Fruit fly (Drosophila melanogaster): ENCODE data around the gene CG11294.

The CG11294 gene

dm6 chrX:8730306-8730705 is 36.9 kb upstream of the CG11294 start:
- TF ChIP-seq dac (GFP tag; optimal IDR thresholded peaks at IDR 0.05) = no peak
- peak; percentile 44 for TF ChIP-seq CG9139 (GFP tag; optimal IDR thresholded peaks at IDR 0.05)
- peak; percentile 1 for TF ChIP-seq Blimp-1 (GFP tag; optimal IDR thresholded peaks at IDR 0.05)
- TF ChIP-seq ss (GFP tag; optimal IDR thresholded peaks at IDR 0.05) = peak; percentile 42 to 57
- TF ChIP-seq svp (GFP tag) = peak; percentile 52
- TF ChIP-seq CG10669 (GFP tag; optimal IDR thresholded peaks at IDR 0.05) = peak; percentile 55
- no peak for TF ChIP-seq fkh (GFP tag; optimal IDR thresholded peaks at IDR 0.05)
- TF ChIP-seq Eip75B (GFP tag; optimal IDR thresholded peaks at IDR 0.05) = peak; percentile 55
- no peak for TF ChIP-seq Eip93F (GFP tag; optimal IDR thresholded peaks at IDR 0.05)
- TF ChIP-seq pdm3 (GFP tag; optimal IDR thresholded peaks at IDR 0.05) = peak; percentile 27
- peak; percentile 2 for TF ChIP-seq Lpt (GFP tag; optimal IDR thresholded peaks at IDR 0.05)
- peak; percentile 44 for TF ChIP-seq CG6792 (GFP tag; optimal IDR thresholded peaks at IDR 0.05)
- no peak for TF ChIP-seq CG4318 (GFP tag; optimal IDR thresholded peaks at IDR 0.05)
- TF ChIP-seq eg (GFP tag; IDR thresholded peaks at IDR 0.05) = no peak
- peak; percentile 55 for TF ChIP-seq Sox14 (GFP tag; optimal IDR thresholded peaks at IDR 0.05)
- peak; percentile 38 for TF ChIP-seq achi (GFP tag; optimal IDR thresholded peaks at IDR 0.05)
- peak; percentile 45 for TF ChIP-seq spab (GFP tag; optimal IDR thresholded peaks at IDR 0.05)
- no peak for TF ChIP-seq Sox15 (GFP tag; optimal IDR thresholded peaks at IDR 0.05)
- TF ChIP-seq CG31627 (GFP tag; optimal IDR thresholded peaks at IDR 0.05) = peak; percentile 57
- TF ChIP-seq CG11294 (GFP tag; IDR thresholded peaks at IDR 0.05) = no peak
- peak; percentile 58 for TF ChIP-seq topi (GFP tag; optimal IDR thresholded peaks at IDR 0.05)
- peak; percentile 58 for TF ChIP-seq cyc (GFP tag; optimal IDR thresholded peaks at IDR 0.05)
- peak; percentile 56 for TF ChIP-seq Hr39 (GFP tag; optimal IDR thresholded peaks at IDR 0.05)
- TF ChIP-seq CG3919 (GFP tag; optimal IDR thresholded peaks at IDR 0.05) = peak; percentile 64
- peak; percentile 58 for TF ChIP-seq esn (GFP tag; optimal IDR thresholded peaks at IDR 0.05)
- peak; percentile 23; the same call in 1 of the 2 replicates for TF ChIP-seq CG15336 (GFP tag; IDR thresholded peaks at IDR 0.05)
- TF ChIP-seq CG11762 (GFP tag; optimal IDR thresholded peaks at IDR 0.05; ENCODE audit: insufficient read depth) = no peak
- TF ChIP-seq Sox102F (GFP tag; optimal IDR thresholded peaks at IDR 0.05) = peak; percentile 31
- peak; percentile 51 for TF ChIP-seq Smox (GFP tag; optimal IDR thresholded peaks at IDR 0.05)
- TF ChIP-seq CG32006 (GFP tag; optimal IDR thresholded peaks at IDR 0.05) = peak; percentile 18
- TF ChIP-seq CG7368 (GFP tag; optimal IDR thresholded peaks at IDR 0.05) = no peak
- TF ChIP-seq CG6163 (GFP tag; IDR thresholded peaks at IDR 0.05) = peak; percentile 79
- no peak for TF ChIP-seq CG8319 (GFP tag; optimal IDR thresholded peaks at IDR 0.05)
- peak; percentile 39 for TF ChIP-seq vri (GFP tag; optimal IDR thresholded peaks at IDR 0.05)
- no peak for TF ChIP-seq CG11902 (GFP tag; optimal IDR thresholded peaks at IDR 0.05)
- peak; percentile 11 for TF ChIP-seq Ets21C (GFP tag; optimal IDR thresholded peaks at IDR 0.05)
- no peak for TF ChIP-seq Gug (GFP tag; IDR thresholded peaks at IDR 0.05)
- TF ChIP-seq CG10631 (GFP tag; optimal IDR thresholded peaks at IDR 0.05) = peak; percentile 64
- TF ChIP-seq CG8632 (GFP tag; optimal IDR thresholded peaks at IDR 0.05) = no peak
- TF ChIP-seq salr (GFP tag; optimal IDR thresholded peaks at IDR 0.05) = peak in 1 of 2 experiments; percentile 30
- no peak for TF ChIP-seq CG6276 (GFP tag; optimal IDR thresholded peaks at IDR 0.05)
- TF ChIP-seq CG3032 (tag; optimal IDR thresholded peaks at IDR 0.05) = peak; percentile 56
- TF ChIP-seq net (GFP tag; optimal IDR thresholded peaks at IDR 0.05) = peak; percentile 0
- TF ChIP-seq lz (GFP tag; optimal IDR thresholded peaks at IDR 0.05) = peak; percentile 56
- peak; percentile 41 for TF ChIP-seq Hr4 (GFP tag; optimal IDR thresholded peaks at IDR 0.05)
- 0 out of 3 replicates have a peak, but pooled peaks have one; percentile 32 for TF ChIP-seq CG8119 (GFP tag; IDR thresholded peaks at IDR 0.05)
- TF ChIP-seq Hr38 (GFP tag; optimal IDR thresholded peaks at IDR 0.05) = no peak
- peak; percentile 44 for TF ChIP-seq dsx (GFP tag; optimal IDR thresholded peaks at IDR 0.05; ENCODE audit: poor library complexity, severe bottlenecking)
- peak; percentile 65 for TF ChIP-seq Ets96B (tag; optimal IDR thresholded peaks at IDR 0.05)
- peak; percentile 56 for TF ChIP-seq CG1621 (tag; optimal IDR thresholded peaks at IDR 0.05)
- no peak for TF ChIP-seq CG16779 (tag; optimal IDR thresholded peaks at IDR 0.05)
- TF ChIP-seq CG6808 (GFP tag; optimal IDR thresholded peaks at IDR 0.05) = peak; percentile 66

All from whole organism, prepupa.